Worm (Caenorhabditis elegans) whole organism, L2 larva: ENCODE data around the gene C17E7.9.

Source experiments
- alr-1 ChIP-seq: fragments of 150-350 bp; optimal IDR thresholded peaks from 2 replicates; lab custom pipeline; 2014; ENCODE audit warnings: missing biosample characterization, missing genetic modification characterization
- ama-1 ChIP-seq: fragments of 150-350 bp; optimal IDR thresholded peaks from 2 replicates; lab custom pipeline; 2018; ENCODE audit warnings: inconsistent platforms
- ceh-16 ChIP-seq: fragments of 150-350 bp; optimal IDR thresholded peaks from 2 replicates; lab custom pipeline; 2014; ENCODE audit warnings: missing biosample characterization, missing genetic modification characterization
- elt-3 ChIP-seq: sonication (generic microtip); optimal IDR thresholded peaks from 2 replicates; lab custom pipeline; 2017; ENCODE audit warnings: missing biosample characterization, missing genetic modification characterization
- lin-11 ChIP-seq: fragments of 150-350 bp; sonication (generic microtip); optimal IDR thresholded peaks from 2 replicates; lab custom pipeline; 2014; ENCODE audit warnings: missing biosample characterization, missing genetic modification characterization, inconsistent platforms, mixed read lengths
- mdl-1 ChIP-seq, 2 experiments: fragments of 150-350 bp in 1 of 2; sonication (generic microtip) in 1 of 2; optimal IDR thresholded peaks; 2 replicates each; lab custom pipeline; 2017; ENCODE audit warnings: missing biosample characterization in 2 of 2, missing genetic modification characterization in 2 of 2
- nhr-25 ChIP-seq: fragments of 150-350 bp; sonication (generic microtip); optimal IDR thresholded peaks from 3 replicates; lab custom pipeline; 2014; ENCODE audit warnings: missing biosample characterization, missing genetic modification characterization
- nhr-77 ChIP-seq: fragments of 150-350 bp; optimal IDR thresholded peaks from 2 replicates; lab custom pipeline; 2014; ENCODE audit warnings: missing biosample characterization, missing genetic modification characterization
- snpc-4 ChIP-seq: fragments of 150-350 bp; optimal IDR thresholded peaks from 2 replicates; lab custom pipeline; 2014; ENCODE audit warnings: missing biosample characterization, missing genetic modification characterization
- unc-39 ChIP-seq: fragments of 150-350 bp; optimal IDR thresholded peaks from 2 replicates; lab custom pipeline; 2014; ENCODE audit warnings: missing biosample characterization, missing genetic modification characterization
- unc-62 ChIP-seq: fragments of 150-350 bp; optimal IDR thresholded peaks from 2 replicates; lab custom pipeline; 2014; ENCODE audit warnings: missing biosample characterization, missing genetic modification reagents, missing genetic modification characterization
- zag-1 ChIP-seq: fragments of 150-350 bp; optimal IDR thresholded peaks from 2 replicates; lab custom pipeline; 2014; ENCODE audit warnings: missing biosample characterization, missing genetic modification characterization
- ztf-11 ChIP-seq: sonication (generic microtip); optimal IDR thresholded peaks from 2 replicates; lab custom pipeline; 2017; ENCODE audit warnings: missing biosample characterization, missing genetic modification characterization

DNA sequence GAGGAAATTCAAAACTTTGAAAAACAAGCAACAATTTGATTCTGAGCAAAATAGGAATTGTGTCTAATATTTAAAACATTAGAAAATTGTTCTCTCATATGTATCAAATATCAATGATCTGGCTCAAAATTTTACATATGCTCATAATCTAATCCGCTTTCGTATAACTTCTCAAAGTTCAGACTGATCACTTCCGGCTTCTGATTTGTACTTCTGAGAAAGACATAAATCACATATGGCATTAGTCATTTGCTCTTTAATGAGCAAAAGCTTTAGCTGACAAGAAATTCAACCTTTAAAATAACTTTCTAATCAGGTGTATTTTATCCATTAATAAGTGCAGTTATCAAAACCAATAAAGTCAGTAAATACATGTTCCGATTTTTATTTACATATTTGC lies 34.7 kb downstream of the C17E7.9 start:
- TF ChIP-seq unc-62 (GFP tag; lab: Kevin White, UChicago), result no peak
- TF ChIP-seq ztf-11 (tag; lab: Kevin White, UChicago), result no peak
- TF ChIP-seq snpc-4 (tag; lab: Kevin White, UChicago), result no peak
- no peak for TF ChIP-seq unc-39 (tag; lab: Kevin White, UChicago)
- TF ChIP-seq nhr-25 (tag; lab: Kevin White, UChicago), result no peak
- TF ChIP-seq alr-1 (tag; lab: Kevin White, UChicago), result no peak
- no peak for TF ChIP-seq lin-11 (tag; lab: Kevin White, UChicago)
- no peak for TF ChIP-seq zag-1 (tag; lab: Kevin White, UChicago)
- no peak for TF ChIP-seq nhr-77 (tag; lab: Kevin White, UChicago)
- TF ChIP-seq elt-3 (tag; lab: Kevin White, UChicago), result no peak
- TF ChIP-seq mdl-1 (tag; optimal IDR thresholded peaks at IDR 0.05; lab: Kevin White, UChicago), result no peak
- TF ChIP-seq ama-1, result no peak
- TF ChIP-seq ceh-16 (tag; lab: Kevin White, UChicago), result no peak
